Fruit fly (Drosophila melanogaster) whole organism, prepupa: ENCODE data around the gene Pld3.

Source experiments
- CG11294 ChIP-seq: fragments of 200-800 bp; sonication (Bioruptor generic); IDR thresholded peaks from 2 replicates; pipeline ENCODE4 v1.3.6; 2022; ENCODE audit warnings: missing biosample characterization, missing genetic modification characterization
- CG11902 ChIP-seq: fragments of 200-800 bp; sonication (Bioruptor generic); optimal IDR thresholded peaks from 3 replicates; lab custom pipeline; 2016; ENCODE audit warnings: missing biosample characterization, missing genetic modification characterization
- CG15336 ChIP-seq: fragments of 200-800 bp; sonication (Bioruptor generic); IDR thresholded peaks from 2 replicates; pipeline ENCODE4 v1.3.6; 2022; ENCODE audit warnings: missing biosample characterization, missing genetic modification characterization
- CG32006 ChIP-seq: fragments of 200-800 bp; sonication (Bioruptor generic); optimal IDR thresholded peaks from 3 replicates; lab custom pipeline; 2017; ENCODE audit warnings: missing biosample characterization, mild to moderate bottlenecking, missing genetic modification characterization
- CG34406 ChIP-seq: fragments of 200-800 bp; sonication (Bioruptor generic); optimal IDR thresholded peaks from 3 replicates; lab custom pipeline; 2016; ENCODE audit warnings: missing biosample characterization, missing genetic modification characterization
- CG6163 ChIP-seq: fragments of 200-800 bp; sonication (Bioruptor generic); IDR thresholded peaks from 3 replicates; pipeline ENCODE4 v1.3.6; 2022; ENCODE audit warnings: missing biosample characterization, missing genetic modification characterization
- CG6276 ChIP-seq: fragments of 200-800 bp; sonication (Bioruptor generic); optimal IDR thresholded peaks from 2 replicates; lab custom pipeline; 2017; ENCODE audit warnings: missing biosample characterization, mild to moderate bottlenecking, missing genetic modification characterization
- CG6792 ChIP-seq: fragments of 200-800 bp; sonication (Bioruptor generic); optimal IDR thresholded peaks from 3 replicates; lab custom pipeline; 2016; ENCODE audit warnings: missing biosample characterization, missing genetic modification characterization
- CG7368 ChIP-seq: fragments of 200-800 bp; sonication (Bioruptor generic); optimal IDR thresholded peaks from 3 replicates; lab custom pipeline; 2016; ENCODE audit warnings: missing biosample characterization, missing genetic modification characterization
- CG8119 ChIP-seq: fragments of 200-800 bp; sonication (Bioruptor generic); IDR thresholded peaks from 3 replicates; pipeline ENCODE4 v1.3.6; 2022; ENCODE audit warnings: missing biosample characterization, missing genetic modification characterization
- CG8319 ChIP-seq: fragments of 200-800 bp; sonication (Bioruptor generic); optimal IDR thresholded peaks from 3 replicates; lab custom pipeline; 2016; ENCODE audit warnings: missing biosample characterization, missing genetic modification characterization
- CG8632 ChIP-seq: fragments of 200-800 bp; sonication (Bioruptor generic); optimal IDR thresholded peaks from 3 replicates; lab custom pipeline; 2016; ENCODE audit warnings: missing biosample characterization, missing genetic modification characterization
- Ets96B ChIP-seq: fragments of 200-800 bp; optimal IDR thresholded peaks from 2 replicates; lab custom pipeline; 2019; ENCODE audit warnings: missing biosample characterization, mild to moderate bottlenecking, missing genetic modification characterization, moderate library complexity
- Gug ChIP-seq: fragments of 200-800 bp; sonication (Bioruptor generic); IDR thresholded peaks from 2 replicates; pipeline ENCODE4 v1.3.6; 2022; ENCODE audit warnings: missing biosample characterization, missing genetic modification characterization
- Hr39 ChIP-seq: fragments of 200-800 bp; sonication (Bioruptor generic); optimal IDR thresholded peaks from 2 replicates; lab custom pipeline; 2016; ENCODE audit warnings: missing biosample characterization, missing genetic modification characterization
- Hr4 ChIP-seq: fragments of 200-800 bp; sonication (Bioruptor generic); optimal IDR thresholded peaks from 3 replicates; lab custom pipeline; 2016; ENCODE audit warnings: missing biosample characterization, missing genetic modification characterization
- Lpt ChIP-seq: fragments of 200-800 bp; sonication (Bioruptor generic); optimal IDR thresholded peaks from 3 replicates; lab custom pipeline; 2016; ENCODE audit warnings: missing biosample characterization, missing genetic modification characterization
- Sox102F ChIP-seq: fragments of 200-800 bp; sonication (Bioruptor generic); optimal IDR thresholded peaks from 2 replicates; lab custom pipeline; 2016; ENCODE audit warnings: missing biosample characterization, mild to moderate bottlenecking, missing genetic modification characterization
- Sox14 ChIP-seq: fragments of 200-800 bp; sonication (Bioruptor generic); optimal IDR thresholded peaks from 3 replicates; lab custom pipeline; 2016; ENCODE audit warnings: missing biosample characterization, missing genetic modification characterization
- achi ChIP-seq: fragments of 200-800 bp; sonication (Bioruptor generic); optimal IDR thresholded peaks from 3 replicates; lab custom pipeline; 2016; ENCODE audit warnings: missing biosample characterization, missing genetic modification characterization
- cyc ChIP-seq: fragments of 200-800 bp; sonication (Bioruptor generic); optimal IDR thresholded peaks from 3 replicates; lab custom pipeline; 2016; ENCODE audit warnings: missing biosample characterization, missing genetic modification characterization
- eg ChIP-seq: fragments of 200-800 bp; sonication (Bioruptor generic); IDR thresholded peaks from 3 replicates; pipeline ENCODE4 v1.3.6; 2022; ENCODE audit warnings: missing biosample characterization, missing genetic modification characterization
- esn ChIP-seq: fragments of 200-800 bp; sonication (Bioruptor generic); optimal IDR thresholded peaks from 2 replicates; lab custom pipeline; 2016; ENCODE audit warnings: missing biosample characterization, mild to moderate bottlenecking, missing genetic modification characterization, moderate library complexity
- fd59A ChIP-seq: fragments of 200-800 bp; sonication (Bioruptor generic); optimal IDR thresholded peaks from 2 replicates; lab custom pipeline; 2017; ENCODE audit warnings: missing biosample characterization, mild to moderate bottlenecking, missing genetic modification characterization, missing genetic modification reagents
- fkh ChIP-seq: fragments of 200-800 bp; sonication (Bioruptor generic); optimal IDR thresholded peaks from 3 replicates; lab custom pipeline; 2017; ENCODE audit warnings: missing biosample characterization, mild to moderate bottlenecking, missing genetic modification characterization, moderate library complexity
- net ChIP-seq: fragments of 200-800 bp; sonication (Bioruptor generic); optimal IDR thresholded peaks from 3 replicates; lab custom pipeline; 2016; ENCODE audit warnings: missing biosample characterization, missing genetic modification characterization
- salr ChIP-seq, 2 experiments: fragments of 200-800 bp; sonication (Bioruptor generic); optimal IDR thresholded peaks; 3 replicates each; lab custom pipeline; 2016 to 2018; ENCODE audit warnings: missing biosample characterization in 2 of 2, missing genetic modification characterization in 2 of 2, mild to moderate bottlenecking in 1 of 2
- svp ChIP-seq: fragments of 200-800 bp; sonication (Bioruptor generic); peaks from one replicate; lab custom pipeline; 2016; ENCODE audit warnings: missing biosample characterization, missing genetic modification characterization
- topi ChIP-seq: fragments of 200-800 bp; sonication (Bioruptor generic); optimal IDR thresholded peaks from 3 replicates; lab custom pipeline; 2016; ENCODE audit warnings: missing biosample characterization, missing genetic modification characterization
- vri ChIP-seq: fragments of 200-800 bp; sonication (Bioruptor generic); optimal IDR thresholded peaks from 3 replicates; lab custom pipeline; 2016; ENCODE audit warnings: missing biosample characterization, mild to moderate bottlenecking, missing genetic modification characterization

The Pld3 gene

DNA sequence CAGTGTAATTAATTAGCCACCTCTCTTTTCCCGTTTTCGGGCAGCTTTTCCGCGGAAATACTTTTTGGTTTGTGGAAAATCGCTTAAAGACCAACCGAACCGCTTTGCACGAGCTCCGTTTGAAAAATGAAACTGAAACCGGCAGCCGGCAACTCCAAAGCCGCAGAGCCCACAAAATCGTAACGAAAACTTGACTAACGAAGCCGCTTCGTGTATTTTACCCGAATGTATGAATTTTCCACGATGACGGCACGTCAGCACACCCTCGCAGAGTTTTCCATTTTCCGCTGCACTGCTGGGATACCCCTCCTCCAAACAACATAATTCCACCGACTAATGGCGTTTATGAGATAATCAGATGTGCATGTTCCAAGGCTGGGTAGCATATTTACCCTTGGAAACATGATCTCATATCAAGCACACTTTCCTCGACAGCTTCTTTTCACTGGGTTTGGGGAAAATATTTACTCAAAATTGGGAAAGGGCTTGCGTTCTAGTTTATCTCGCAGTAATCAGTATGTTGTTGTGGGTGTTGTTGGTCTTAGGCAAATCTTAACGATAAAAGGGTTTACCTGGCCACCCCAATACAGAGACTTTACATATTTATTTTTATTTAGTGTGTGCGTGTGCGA is 40.1 kb downstream of the Pld3 start, which contains the start of gene Ret:
Gene Ret, minus strand, starts transcription at position 130 of the 632 bp plus-strand sequence.
- TF ChIP-seq CG8119 (GFP tag; lab: Robert Waterston, UW): 0 out of 3 replicates have a peak, but pooled peaks have one; percentile 31
- peak; percentile 14 for TF ChIP-seq CG6276 (GFP tag; lab: Kevin White, UChicago)
- 0 out of 2 replicates have a peak, but pooled peaks have one; percentile 18 for TF ChIP-seq CG15336 (GFP tag; lab: Robert Waterston, UW)
- TF ChIP-seq Hr39 (GFP tag; lab: Kevin White, UChicago): no peak
- TF ChIP-seq achi (GFP tag; lab: Kevin White, UChicago): no peak
- peak; percentile 68 for TF ChIP-seq fkh (GFP tag; lab: Kevin White, UChicago)

DNA sequence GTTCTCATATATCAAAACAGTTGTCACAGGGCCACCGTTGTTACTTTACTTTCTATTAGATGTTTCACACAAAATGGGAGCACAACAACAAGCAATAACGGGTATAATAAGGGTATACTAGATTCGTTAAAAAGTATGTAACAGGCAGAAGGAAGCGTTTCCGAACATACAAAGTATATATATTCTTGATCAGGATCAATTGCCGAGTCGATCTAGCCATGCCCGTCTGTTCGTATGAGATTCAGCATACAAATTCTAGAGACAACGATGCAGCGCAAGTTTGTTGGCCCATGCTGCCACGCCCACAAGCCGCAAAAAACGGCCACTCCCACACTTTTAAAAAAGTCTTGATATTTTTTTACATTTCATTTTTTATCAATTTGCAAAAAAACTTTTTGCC is 41.6 kb downstream of the Pld3 start, which contains the start of gene CG31624:
Gene CG31624, minus strand, starts transcription at position 101 of the 400 bp plus-strand sequence.
- no peak for TF ChIP-seq svp (GFP tag; lab: Kevin White, UChicago)
- TF ChIP-seq Sox102F: no peak
- no peak for TF ChIP-seq CG7368 (GFP tag; lab: Kevin White, UChicago)
- no peak for TF ChIP-seq Hr39 (GFP tag; lab: Kevin White, UChicago)
- no peak for TF ChIP-seq Hr4 (GFP tag; lab: Kevin White, UChicago)
- no peak for TF ChIP-seq cyc (GFP tag; lab: Kevin White, UChicago)
- no peak for TF ChIP-seq CG8632 (GFP tag; lab: Kevin White, UChicago)
- no peak for TF ChIP-seq fd59A
- TF ChIP-seq CG11902 (GFP tag; lab: Kevin White, UChicago): no peak
- TF ChIP-seq CG6792: no peak
- no peak for TF ChIP-seq Lpt (GFP tag; lab: Kevin White, UChicago)
- TF ChIP-seq vri (GFP tag; lab: Kevin White, UChicago): no peak
- TF ChIP-seq CG8319: no peak
- no peak for TF ChIP-seq topi (GFP tag; lab: Kevin White, UChicago)
- TF ChIP-seq CG6163: no peak
- TF ChIP-seq Gug (GFP tag; lab: Robert Waterston, UW): no peak
- TF ChIP-seq CG32006 (GFP tag; lab: Kevin White, UChicago): no peak
- TF ChIP-seq, all 60 proteins: peak for 0

dm6 chr2L:21202702-21203101 is 44.1 kb downstream of the Pld3 start, which contains the start of gene CG31988:
Gene CG31988, minus strand, starts transcription at chr2L:21202802.
- TF ChIP-seq CG8632 (GFP tag; lab: Kevin White, UChicago) (no peak), CG34406 (GFP tag; lab: Kevin White, UChicago) (no peak), salr (GFP tag; optimal IDR thresholded peaks at IDR 0.05; lab: Kevin White, UChicago) (no peak), Ets96B (no peak), CG11294 (GFP tag; lab: Robert Waterston, UW) (no peak), eg (GFP tag; lab: Robert Waterston, UW) (no peak), Sox14 (no peak), esn (GFP tag; lab: Kevin White, UChicago) (no peak)

DNA sequence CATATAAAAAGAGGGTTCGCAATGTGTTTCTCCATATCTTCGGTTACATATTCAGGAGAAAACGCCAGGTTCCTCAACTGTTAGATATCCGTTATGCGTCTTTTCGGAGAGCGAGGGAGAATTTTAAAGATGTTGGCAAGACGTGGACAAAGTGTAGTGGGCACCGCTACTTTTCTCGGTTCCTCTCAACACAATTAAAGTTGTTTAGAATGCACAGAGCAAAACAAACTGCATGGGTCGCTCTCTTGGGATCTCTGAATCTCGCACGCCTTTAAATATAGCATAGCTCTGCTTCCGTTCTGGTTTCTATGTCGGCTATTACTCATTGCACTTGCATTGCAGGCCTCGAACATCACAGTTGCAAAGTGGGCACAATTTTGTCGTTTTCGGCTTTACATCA is 47.5 kb downstream of the Pld3 start, which contains the start of gene clumsy:
Gene clumsy, plus strand, starts transcription at position 301 of the 400 bp plus-strand sequence.
- no peak for TF ChIP-seq CG32006 (GFP tag; lab: Kevin White, UChicago)
- no peak for TF ChIP-seq net (GFP tag; lab: Kevin White, UChicago)
- no peak for TF ChIP-seq Hr39 (GFP tag; lab: Kevin White, UChicago)
- TF ChIP-seq CG15336 (GFP tag; lab: Robert Waterston, UW): no peak
- no peak for TF ChIP-seq CG8319
- no peak for TF ChIP-seq salr (GFP tag; optimal IDR thresholded peaks at IDR 0.05; lab: Kevin White, UChicago)
